Fruit fly (Drosophila melanogaster): Measurements from ENCODE around the gene Arp10.

- TF ChIP-seq CG8478 (optimal IDR thresholded peaks at IDR 0.05) = no peak
- TF ChIP-seq CTCF (optimal IDR thresholded peaks at IDR 0.05) = no peak
Measured at dm6 chrX:19595862-19596261, 50.1 kb downstream of the Arp10 start.
